Worm (Caenorhabditis elegans) whole organism, L2 larva: ENCODE measurements around the gene F58A4.2.

ENCODE experiments used
- ama-1 ChIP-seq: fragments of 150-350 bp; optimal IDR thresholded peaks from 2 replicates; lab custom pipeline; 2018; ENCODE audit warnings: inconsistent platforms
- ceh-16 ChIP-seq: fragments of 150-350 bp; optimal IDR thresholded peaks from 2 replicates; lab custom pipeline; 2014; ENCODE audit warnings: missing biosample characterization, missing genetic modification characterization
- ceh-82 ChIP-seq: fragments of 150-350 bp; optimal IDR thresholded peaks from 2 replicates; lab custom pipeline; 2014; ENCODE audit warnings: missing biosample characterization, missing genetic modification characterization
- egl-27 ChIP-seq: sonication (generic microtip); optimal IDR thresholded peaks from 3 replicates; lab custom pipeline; 2017; ENCODE audit warnings: missing biosample characterization, missing genetic modification reagents, missing genetic modification characterization
- lin-11 ChIP-seq: fragments of 150-350 bp; sonication (generic microtip); optimal IDR thresholded peaks from 2 replicates; lab custom pipeline; 2014; ENCODE audit warnings: missing biosample characterization, missing genetic modification characterization, inconsistent platforms, mixed read lengths
- mdl-1 ChIP-seq, 2 experiments: fragments of 150-350 bp in 1 of 2; sonication (generic microtip) in 1 of 2; optimal IDR thresholded peaks; 2 replicates each; lab custom pipeline; 2017; ENCODE audit warnings: missing biosample characterization in 2 of 2, missing genetic modification characterization in 2 of 2
- nhr-77 ChIP-seq: fragments of 150-350 bp; optimal IDR thresholded peaks from 2 replicates; lab custom pipeline; 2014; ENCODE audit warnings: missing biosample characterization, missing genetic modification characterization
- snpc-4 ChIP-seq: fragments of 150-350 bp; optimal IDR thresholded peaks from 2 replicates; lab custom pipeline; 2014; ENCODE audit warnings: missing biosample characterization, missing genetic modification characterization
- ztf-11 ChIP-seq: sonication (generic microtip); optimal IDR thresholded peaks from 2 replicates; lab custom pipeline; 2017; ENCODE audit warnings: missing biosample characterization, missing genetic modification characterization

- no peak for TF ChIP-seq egl-27 (tag; lab: Kevin White, UChicago)
- TF ChIP-seq mdl-1 (tag; optimal IDR thresholded peaks at IDR 0.05; lab: Kevin White, UChicago), result no peak
- TF ChIP-seq snpc-4 (tag; lab: Kevin White, UChicago), result no peak
- TF ChIP-seq ceh-82 (tag; lab: Kevin White, UChicago), result no peak
- no peak for TF ChIP-seq lin-11
- TF ChIP-seq ceh-16 (tag; lab: Kevin White, UChicago), result no peak
- TF ChIP-seq ztf-11 (tag; lab: Kevin White, UChicago), result no peak
- no peak for TF ChIP-seq ama-1 (lab: Kevin White, UChicago)
- no peak for TF ChIP-seq nhr-77 (tag; lab: Kevin White, UChicago)
Measured at ce11 chrIII:9617599-9618262, 17.2 kb upstream of the F58A4.2 start.
